Worm (Caenorhabditis elegans) whole organism, L3 larva: Measurements from ENCODE around the gene hal-3.

ENCODE experiments used
- R02D3.7 ChIP-seq: fragments of 150-350 bp; optimal IDR thresholded peaks from 2 replicates; lab custom pipeline; 2014; ENCODE audit warnings: missing biosample characterization, missing genetic modification characterization
- ZK546.5 ChIP-seq: sonication (generic microtip); optimal IDR thresholded peaks from 2 replicates; lab custom pipeline; 2017; ENCODE audit warnings: missing biosample characterization, missing genetic modification characterization
- aly-2 ChIP-seq: fragments of 150-350 bp; optimal IDR thresholded peaks from 2 replicates; lab custom pipeline; 2014; ENCODE audit warnings: missing biosample characterization, missing genetic modification characterization
- ama-1 ChIP-seq: fragments of 150-350 bp; optimal IDR thresholded peaks from 2 replicates; lab custom pipeline; 2018
- ceh-16 ChIP-seq: sonication (generic microtip); optimal IDR thresholded peaks from 2 replicates; lab custom pipeline; 2017; ENCODE audit warnings: missing biosample characterization, missing genetic modification characterization
- ceh-28 ChIP-seq: fragments of 150-350 bp; optimal IDR thresholded peaks from 2 replicates; lab custom pipeline; 2014; ENCODE audit warnings: missing biosample characterization, missing genetic modification reagents, missing genetic modification characterization
- ceh-9 ChIP-seq: sonication (generic microtip); optimal IDR thresholded peaks from 2 replicates; lab custom pipeline; 2018; ENCODE audit warnings: missing biosample characterization, missing genetic modification characterization
- daf-12 ChIP-seq: fragments of 150-350 bp; optimal IDR thresholded peaks from 2 replicates; lab custom pipeline; 2014; ENCODE audit warnings: missing biosample characterization, missing genetic modification reagents, missing genetic modification characterization
- elt-1 ChIP-seq: fragments of 150-350 bp; optimal IDR thresholded peaks from 2 replicates; lab custom pipeline; 2014; ENCODE audit warnings: missing biosample characterization, missing genetic modification characterization
- elt-2 ChIP-seq: sonication (generic microtip); optimal IDR thresholded peaks from 2 replicates; lab custom pipeline; 2016; ENCODE audit warnings: missing genetic modification reagents, mild to moderate bottlenecking, missing genetic modification characterization, missing compliant biosample characterization
- elt-3 ChIP-seq, 3 experiments: fragments of 150-350 bp in 1 of 3; sonication (generic microtip) in 2 of 3; optimal IDR thresholded peaks; 2 replicates in 2 of 3; 4 replicates in 1 of 3; lab custom pipeline; 2014 to 2017; ENCODE audit warnings: missing biosample characterization in 3 of 3, missing genetic modification characterization in 3 of 3
- eor-1 ChIP-seq, 2 experiments: fragments of 150-350 bp; optimal IDR thresholded peaks; 2 replicates each; lab custom pipeline; 2014 to 2018; ENCODE audit warnings: missing biosample characterization in 2 of 2, missing genetic modification characterization in 2 of 2
- fkh-10 ChIP-seq: sonication (generic microtip); optimal IDR thresholded peaks from 2 replicates; lab custom pipeline; 2017; ENCODE audit warnings: missing biosample characterization, missing genetic modification reagents, missing genetic modification characterization
- fos-1 ChIP-seq: fragments of 150-350 bp; optimal IDR thresholded peaks from 2 replicates; lab custom pipeline; 2014; ENCODE audit warnings: missing biosample characterization, missing genetic modification characterization
- jun-1 ChIP-seq: fragments of 150-350 bp; optimal IDR thresholded peaks from 2 replicates; lab custom pipeline; 2014; ENCODE audit warnings: missing biosample characterization, missing genetic modification reagents, missing genetic modification characterization
- lin-15B ChIP-seq: fragments of 150-350 bp; optimal IDR thresholded peaks from 2 replicates; lab custom pipeline; 2014; ENCODE audit warnings: missing biosample characterization, missing genetic modification characterization
- lin-39 ChIP-seq: fragments of 150-350 bp; optimal IDR thresholded peaks from 2 replicates; lab custom pipeline; 2018; ENCODE audit warnings: missing biosample characterization, missing genetic modification reagents, missing genetic modification characterization
- lsy-12 ChIP-seq: sonication (generic microtip); optimal IDR thresholded peaks from 2 replicates; lab custom pipeline; 2016; ENCODE audit warnings: mild to moderate bottlenecking, missing genetic modification characterization, missing compliant biosample characterization
- mdl-1 ChIP-seq: fragments of 150-350 bp; optimal IDR thresholded peaks from 2 replicates; lab custom pipeline; 2014; ENCODE audit warnings: missing biosample characterization, missing genetic modification characterization
- mml-1 ChIP-seq: fragments of 150-350 bp; sonication (generic microtip); optimal IDR thresholded peaks from 3 replicates; lab custom pipeline; 2014; ENCODE audit warnings: missing biosample characterization, missing genetic modification characterization
- nhr-23 ChIP-seq: fragments of 150-350 bp; optimal IDR thresholded peaks from 2 replicates; lab custom pipeline; 2014; ENCODE audit warnings: missing biosample characterization, missing genetic modification reagents, missing genetic modification characterization
- nhr-237 ChIP-seq: fragments of 150-350 bp; optimal IDR thresholded peaks from 2 replicates; lab custom pipeline; 2014; ENCODE audit warnings: missing biosample characterization, missing genetic modification characterization
- nhr-25 ChIP-seq: sonication (generic microtip); optimal IDR thresholded peaks from 2 replicates; lab custom pipeline; 2017; ENCODE audit warnings: missing biosample characterization, missing genetic modification characterization
- nhr-28 ChIP-seq: fragments of 150-350 bp; optimal IDR thresholded peaks from 2 replicates; lab custom pipeline; 2014; ENCODE audit warnings: missing biosample characterization, missing genetic modification characterization
- nhr-76 ChIP-seq: fragments of 150-350 bp; sonication (generic microtip); optimal IDR thresholded peaks from 5 replicates; lab custom pipeline; 2014; ENCODE audit warnings: missing biosample characterization, missing genetic modification characterization
- pha-4 ChIP-seq: fragments of 150-350 bp; optimal IDR thresholded peaks from 2 replicates; lab custom pipeline; 2014; ENCODE audit warnings: missing biosample characterization, missing genetic modification reagents, missing genetic modification characterization
- pqm-1 ChIP-seq: fragments of 150-350 bp; optimal IDR thresholded peaks from 2 replicates; lab custom pipeline; 2017; ENCODE audit warnings: missing biosample characterization, missing genetic modification characterization, inconsistent platforms
- sea-2 ChIP-seq: fragments of 150-350 bp; sonication (generic microtip); optimal IDR thresholded peaks from 4 replicates; lab custom pipeline; 2014; ENCODE audit warnings: missing biosample characterization, missing genetic modification reagents, missing genetic modification characterization
- tbx-2 ChIP-seq: sonication (generic microtip); optimal IDR thresholded peaks from 2 replicates; lab custom pipeline; 2016; ENCODE audit warnings: mild to moderate bottlenecking, missing genetic modification characterization, missing compliant biosample characterization
- unc-39 ChIP-seq: sonication (generic microtip); optimal IDR thresholded peaks from 4 replicates; lab custom pipeline; 2017; ENCODE audit warnings: missing biosample characterization, missing genetic modification characterization
- unc-62 ChIP-seq: fragments of 150-350 bp; sonication (generic microtip); optimal IDR thresholded peaks from 4 replicates; lab custom pipeline; 2014; ENCODE audit warnings: missing biosample characterization, missing genetic modification reagents, missing genetic modification characterization
- ztf-11 ChIP-seq: fragments of 150-350 bp; optimal IDR thresholded peaks from 2 replicates; lab custom pipeline; 2014; ENCODE audit warnings: missing biosample characterization, missing genetic modification characterization

hal-3 gene

DNA sequence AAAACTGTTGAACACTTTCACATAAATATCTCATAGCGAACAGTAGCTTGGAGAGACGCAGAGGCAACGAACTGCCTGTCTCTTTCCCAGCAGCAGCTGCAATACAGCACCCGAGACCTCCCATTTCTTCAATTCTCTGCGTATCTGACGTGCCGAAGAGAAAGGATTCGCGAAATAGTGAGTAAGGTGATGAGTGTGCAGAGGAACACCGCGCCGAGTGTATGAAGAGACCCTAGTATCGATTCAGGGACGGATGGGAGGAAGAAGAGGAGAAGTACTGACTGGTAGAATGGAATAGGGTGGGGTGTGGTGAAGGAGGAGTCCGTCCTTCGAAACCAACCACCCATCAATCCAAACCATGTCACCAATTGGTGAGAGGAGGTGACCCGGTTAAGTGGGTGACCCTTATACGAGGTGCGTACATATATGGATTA lies 29.2 kb upstream of the hal-3 start (continued):
- TF ChIP-seq eor-1 (tag; optimal IDR thresholded peaks at IDR 0.05; lab: Kevin White, UChicago) (no peak), nhr-76 (tag; lab: Kevin White, UChicago) (no peak), lin-39 (tag; lab: Kevin White, UChicago) (peak; percentile 11), mml-1 (tag; lab: Kevin White, UChicago) (no peak), mdl-1 (peak; percentile 66), fos-1 (tag; lab: Kevin White, UChicago) (no peak)
- TF ChIP-seq, all 47 proteins: peak for 22

DNA sequence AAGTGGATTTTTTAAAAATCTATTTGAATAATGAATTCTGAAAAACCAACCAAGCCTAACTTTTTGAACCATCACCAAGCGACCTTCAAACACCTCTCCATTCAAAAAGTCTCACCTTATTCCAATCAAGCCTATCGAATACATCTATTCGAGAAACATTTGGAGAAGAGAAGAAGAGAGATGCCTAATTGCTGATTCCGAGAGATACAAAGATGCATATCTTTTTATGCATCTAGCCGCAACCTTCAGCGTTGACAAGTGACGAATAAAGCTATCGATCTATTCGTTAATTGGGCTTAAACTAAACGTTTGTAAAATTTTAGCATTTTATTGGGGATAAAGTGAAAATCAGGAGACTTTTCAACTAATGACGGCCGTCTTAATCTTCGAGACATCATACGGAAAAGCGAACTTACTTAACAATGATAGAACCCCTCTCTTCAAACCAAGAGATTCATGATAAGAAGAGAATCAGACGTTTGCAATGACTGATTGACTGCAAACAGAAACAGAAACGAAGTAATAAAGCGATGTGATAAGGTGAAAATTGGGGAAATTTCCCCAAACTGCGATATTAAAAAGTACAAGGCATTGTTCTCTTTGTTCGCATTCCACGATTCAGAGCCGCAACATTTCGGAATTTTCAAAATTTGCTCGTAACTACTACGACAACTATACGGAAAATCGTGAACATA lies 28.2 kb upstream of the hal-3 start:
- TF ChIP-seq sea-2 (no peak), elt-1 (tag; lab: Kevin White, UChicago) (peak; percentile 96), ZK546.5 (tag; lab: Kevin White, UChicago) (no peak), elt-2 (tag; lab: Kevin White, UChicago) (peak; percentile 70), pqm-1 (tag; lab: Kevin White, UChicago) (peak; percentile 72), ceh-16 (peak; percentile 7), daf-12 (tag; lab: Kevin White, UChicago) (no peak), ceh-28 (no peak), pha-4 (tag; lab: Kevin White, UChicago) (peak; percentile 31), nhr-25 (peak; percentile 58), aly-2 (tag; lab: Kevin White, UChicago) (no peak)

DNA sequence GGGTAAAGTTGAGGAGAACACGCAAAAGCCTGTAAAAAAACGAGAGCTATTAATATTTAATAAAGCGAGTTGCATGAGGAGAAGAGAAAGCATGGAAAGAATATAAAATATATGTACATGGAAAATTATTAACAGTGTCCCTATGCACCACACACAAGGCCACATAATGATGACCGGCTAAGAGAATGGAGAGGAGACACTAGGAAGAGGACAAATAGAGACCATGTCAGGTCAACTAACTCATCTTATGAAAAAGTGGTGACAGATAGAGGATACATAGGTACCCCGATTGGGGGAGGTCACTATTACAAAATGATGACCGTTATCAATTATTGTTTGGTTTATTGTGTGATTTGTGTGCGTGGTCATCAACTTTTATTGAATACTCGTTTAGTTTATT lies 27.5 kb upstream of the hal-3 start, which contains the start of gene fzr-1:
Gene fzr-1, minus strand, starts transcription at position 29 of the 400 bp plus-strand sequence.
- TF ChIP-seq nhr-23 (peak; percentile 24), ztf-11 (tag; lab: Kevin White, UChicago) (no peak)
- TF ChIP-seq, all 47 proteins: peak for 1

DNA sequence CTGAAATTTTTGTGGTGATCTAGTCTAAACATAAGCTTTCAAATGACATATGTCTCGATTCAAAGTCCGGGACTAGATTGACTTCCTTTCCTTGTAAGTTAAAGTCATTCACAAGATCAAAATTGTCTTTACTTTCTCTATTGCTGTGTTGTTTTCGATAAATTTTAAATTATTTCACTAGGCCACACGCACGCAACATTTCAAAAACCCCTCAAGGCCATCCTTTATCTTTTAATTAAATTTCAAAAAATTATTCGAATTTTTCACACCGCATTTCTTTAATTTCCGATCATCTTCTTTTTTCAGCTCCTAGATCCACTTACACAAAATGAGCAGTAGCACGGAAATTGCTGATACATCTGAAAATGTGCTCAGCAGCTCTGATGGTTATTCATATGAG lies 19.4 kb upstream of the hal-3 start, which contains the start of gene ZK1307.7:
Gene ZK1307.7, plus strand, starts transcription at position 301 of the 400 bp plus-strand sequence.
- no peak for TF ChIP-seq nhr-25
- TF ChIP-seq tbx-2 (tag; lab: Kevin White, UChicago) = no peak
- TF ChIP-seq elt-3 (tag; optimal IDR thresholded peaks at IDR 0.05; lab: Kevin White, UChicago) = no peak
- no peak for TF ChIP-seq nhr-237 (tag; lab: Kevin White, UChicago)
- TF ChIP-seq pqm-1 (tag; lab: Kevin White, UChicago) = no peak
- TF ChIP-seq mml-1 (tag; lab: Kevin White, UChicago) = no peak
- TF ChIP-seq R02D3.7 (tag; lab: Kevin White, UChicago) = no peak
- TF ChIP-seq, all 47 proteins: peak for 0

DNA sequence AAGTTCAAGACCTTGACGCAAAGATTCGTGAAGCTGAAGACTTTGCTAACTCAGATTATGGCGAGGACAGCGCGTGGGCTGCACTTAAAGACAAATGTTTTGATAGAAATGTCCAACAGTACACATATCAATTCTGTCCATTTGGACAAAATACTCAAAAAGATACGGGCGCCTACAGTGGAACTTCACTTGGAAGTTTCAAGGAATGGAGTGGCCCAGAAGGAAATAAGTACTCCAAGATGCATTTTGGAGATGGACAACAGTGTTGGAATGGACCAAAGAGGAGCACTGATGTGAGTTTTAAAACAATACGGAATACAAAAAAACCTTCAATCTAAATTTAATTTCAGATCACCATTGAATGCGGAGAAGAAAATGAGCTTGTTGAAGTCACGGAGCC lies 9.0 kb upstream of the hal-3 start:
- TF ChIP-seq fkh-10 (GFP tag; lab: Kevin White, UChicago) (no peak), unc-39 (tag; lab: Kevin White, UChicago) (no peak), pqm-1 (tag; lab: Kevin White, UChicago) (no peak), jun-1 (no peak), mdl-1 (no peak), ceh-28 (no peak), ceh-9 (no peak), lin-15B (tag; lab: Kevin White, UChicago) (no peak), ceh-16 (no peak), pha-4 (tag; lab: Kevin White, UChicago) (no peak), R02D3.7 (tag; lab: Kevin White, UChicago) (no peak), ZK546.5 (tag; lab: Kevin White, UChicago) (no peak), ama-1 (lab: Kevin White, UChicago) (no peak), unc-62 (no peak), nhr-28 (tag; lab: Kevin White, UChicago) (no peak), lsy-12 (tag; lab: Kevin White, UChicago) (no peak), eor-1 (tag; optimal IDR thresholded peaks at IDR 0.05; lab: Kevin White, UChicago) (no peak)
